Worm (Caenorhabditis elegans) whole organism, L2 larva: ENCODE data around the gene folt-3.

ENCODE experiments used
- C34F6.9 ChIP-seq: fragments of 150-350 bp; optimal IDR thresholded peaks from 2 replicates; lab custom pipeline; 2014; ENCODE audit warnings: missing biosample characterization, missing genetic modification characterization
- R02D3.7 ChIP-seq: fragments of 150-350 bp; optimal IDR thresholded peaks from 2 replicates; lab custom pipeline; 2014; ENCODE audit warnings: missing biosample characterization, missing genetic modification characterization
- Y55F3AM.14 ChIP-seq: fragments of 200-800 bp; sonication (Bioruptor generic); optimal IDR thresholded peaks from 2 replicates; lab custom pipeline; 2018; ENCODE audit warnings: mild to moderate bottlenecking, missing genetic modification characterization, missing compliant biosample characterization
- ZK546.5 ChIP-seq: sonication (generic microtip); optimal IDR thresholded peaks from 2 replicates; lab custom pipeline; 2017; ENCODE audit warnings: missing biosample characterization, missing genetic modification characterization
- alr-1 ChIP-seq: fragments of 150-350 bp; optimal IDR thresholded peaks from 2 replicates; lab custom pipeline; 2014; ENCODE audit warnings: missing biosample characterization, missing genetic modification characterization
- aly-2 ChIP-seq: fragments of 150-350 bp; optimal IDR thresholded peaks from 2 replicates; lab custom pipeline; 2014; ENCODE audit warnings: missing biosample characterization, missing genetic modification characterization
- ama-1 ChIP-seq: fragments of 150-350 bp; optimal IDR thresholded peaks from 2 replicates; lab custom pipeline; 2018; ENCODE audit warnings: inconsistent platforms
- ceh-82 ChIP-seq: fragments of 150-350 bp; optimal IDR thresholded peaks from 2 replicates; lab custom pipeline; 2014; ENCODE audit warnings: missing biosample characterization, missing genetic modification characterization
- dmd-4 ChIP-seq: sonication (generic microtip); optimal IDR thresholded peaks from 2 replicates; lab custom pipeline; 2017; ENCODE audit warnings: missing biosample characterization, missing genetic modification characterization
- egl-27 ChIP-seq: sonication (generic microtip); optimal IDR thresholded peaks from 3 replicates; lab custom pipeline; 2017; ENCODE audit warnings: missing biosample characterization, missing genetic modification reagents, missing genetic modification characterization
- elt-1 ChIP-seq: fragments of 150-350 bp; optimal IDR thresholded peaks from 2 replicates; lab custom pipeline; 2014; ENCODE audit warnings: missing biosample characterization, missing genetic modification characterization
- elt-3 ChIP-seq: sonication (generic microtip); optimal IDR thresholded peaks from 2 replicates; lab custom pipeline; 2017; ENCODE audit warnings: missing biosample characterization, missing genetic modification characterization
- fos-1 ChIP-seq: fragments of 150-350 bp; optimal IDR thresholded peaks from 2 replicates; lab custom pipeline; 2014; ENCODE audit warnings: missing biosample characterization, missing genetic modification characterization
- lin-13 ChIP-seq: fragments of 150-350 bp; optimal IDR thresholded peaks from 2 replicates; lab custom pipeline; 2014; ENCODE audit warnings: missing biosample characterization, missing genetic modification reagents, missing genetic modification characterization
- lin-39 ChIP-seq: fragments of 150-350 bp; optimal IDR thresholded peaks from 2 replicates; lab custom pipeline; 2014; ENCODE audit warnings: missing biosample characterization, missing genetic modification reagents, missing genetic modification characterization
- lsy-2 ChIP-seq, 2 experiments: fragments of 150-350 bp in 1 of 2; sonication (generic microtip) in 1 of 2; optimal IDR thresholded peaks; 2 replicates each; lab custom pipeline; 2014 to 2017; ENCODE audit warnings: missing biosample characterization in 2 of 2, missing genetic modification characterization in 2 of 2
- mdl-1 ChIP-seq, 2 experiments: fragments of 150-350 bp in 1 of 2; sonication (generic microtip) in 1 of 2; optimal IDR thresholded peaks; 2 replicates each; lab custom pipeline; 2017; ENCODE audit warnings: missing biosample characterization in 2 of 2, missing genetic modification characterization in 2 of 2
- nhr-10 ChIP-seq: sonication (generic microtip); optimal IDR thresholded peaks from 2 replicates; lab custom pipeline; 2017; ENCODE audit warnings: missing biosample characterization, missing genetic modification characterization
- nhr-11 ChIP-seq: fragments of 150-350 bp; optimal IDR thresholded peaks from 2 replicates; lab custom pipeline; 2014; ENCODE audit warnings: missing biosample characterization, missing genetic modification characterization
- nhr-12 ChIP-seq: fragments of 150-350 bp; optimal IDR thresholded peaks from 2 replicates; lab custom pipeline; 2014; ENCODE audit warnings: missing biosample characterization, missing genetic modification characterization
- nhr-129 ChIP-seq: fragments of 150-350 bp; optimal IDR thresholded peaks from 2 replicates; lab custom pipeline; 2014; ENCODE audit warnings: missing biosample characterization, missing genetic modification characterization
- nhr-21 ChIP-seq: fragments of 150-350 bp; optimal IDR thresholded peaks from 2 replicates; lab custom pipeline; 2014; ENCODE audit warnings: missing biosample characterization, missing genetic modification characterization
- nhr-23 ChIP-seq: fragments of 150-350 bp; optimal IDR thresholded peaks from 2 replicates; lab custom pipeline; 2014; ENCODE audit warnings: missing biosample characterization, missing genetic modification reagents, missing genetic modification characterization
- nhr-237 ChIP-seq: fragments of 150-350 bp; optimal IDR thresholded peaks from 2 replicates; lab custom pipeline; 2014; ENCODE audit warnings: missing biosample characterization, missing genetic modification characterization
- nhr-25 ChIP-seq: fragments of 150-350 bp; sonication (generic microtip); optimal IDR thresholded peaks from 3 replicates; lab custom pipeline; 2014; ENCODE audit warnings: missing biosample characterization, missing genetic modification characterization
- nhr-77 ChIP-seq: fragments of 150-350 bp; optimal IDR thresholded peaks from 2 replicates; lab custom pipeline; 2014; ENCODE audit warnings: missing biosample characterization, missing genetic modification characterization
- peb-1 ChIP-seq: fragments of 150-350 bp; optimal IDR thresholded peaks from 2 replicates; lab custom pipeline; 2014; ENCODE audit warnings: missing biosample characterization, missing genetic modification characterization
- sem-4 ChIP-seq: fragments of 150-350 bp; optimal IDR thresholded peaks from 2 replicates; lab custom pipeline; 2014; ENCODE audit warnings: missing biosample characterization, missing genetic modification reagents, missing genetic modification characterization
- sma-3 ChIP-seq: sonication (generic microtip); optimal IDR thresholded peaks from 2 replicates; lab custom pipeline; 2016; ENCODE audit warnings: missing genetic modification reagents, missing genetic modification characterization, missing compliant biosample characterization
- sma-9 ChIP-seq, 2 experiments: fragments of 150-350 bp in 1 of 2; sonication (generic microtip) in 1 of 2; optimal IDR thresholded peaks; 2 replicates each; lab custom pipeline; 2014 to 2016; ENCODE audit warnings: missing genetic modification characterization in 2 of 2, mild to moderate bottlenecking in 1 of 2, missing biosample characterization in 1 of 2, missing compliant biosample characterization in 1 of 2, missing genetic modification reagents in 1 of 2, moderate library complexity in 1 of 2
- snpc-4 ChIP-seq: fragments of 150-350 bp; optimal IDR thresholded peaks from 2 replicates; lab custom pipeline; 2014; ENCODE audit warnings: missing biosample characterization, missing genetic modification characterization
- unc-39 ChIP-seq: fragments of 150-350 bp; optimal IDR thresholded peaks from 2 replicates; lab custom pipeline; 2014; ENCODE audit warnings: missing biosample characterization, missing genetic modification characterization
- unc-55 ChIP-seq: fragments of 150-350 bp; sonication (generic microtip); optimal IDR thresholded peaks from 3 replicates; lab custom pipeline; 2014; ENCODE audit warnings: missing biosample characterization, missing genetic modification reagents, missing genetic modification characterization
- zag-1 ChIP-seq: fragments of 150-350 bp; optimal IDR thresholded peaks from 2 replicates; lab custom pipeline; 2014; ENCODE audit warnings: missing biosample characterization, missing genetic modification characterization
- ztf-1 ChIP-seq: fragments of 200-800 bp; sonication (Bioruptor generic); conservative IDR thresholded peaks from 2 replicates; pipeline ENCODE4 v1.3.6; 2022; ENCODE audit warnings: missing genetic modification characterization, missing compliant biosample characterization
- ztf-11 ChIP-seq: sonication (generic microtip); optimal IDR thresholded peaks from 2 replicates; lab custom pipeline; 2017; ENCODE audit warnings: missing biosample characterization, missing genetic modification characterization

folt-3 gene

ce11 chrV:7622011-7622465, 12.5 kb upstream of the folt-3 start, which contains the start of gene C50E3.12:
Gene C50E3.12 (minus strand): TSS chrV:7622061.
- no peak for TF ChIP-seq nhr-129 (tag; lab: Kevin White, UChicago)
- no peak for TF ChIP-seq elt-1 (tag; lab: Kevin White, UChicago)
- no peak for TF ChIP-seq ama-1 (lab: Kevin White, UChicago)
- no peak for TF ChIP-seq nhr-25 (tag; lab: Kevin White, UChicago)
- no peak for TF ChIP-seq unc-55 (GFP tag; lab: Kevin White, UChicago)
- no peak for TF ChIP-seq Y55F3AM.14
- TF ChIP-seq nhr-10 (tag; lab: Kevin White, UChicago): no peak
- TF ChIP-seq aly-2 (tag; lab: Kevin White, UChicago): no peak
- TF ChIP-seq sma-3 (GFP tag; lab: Kevin White, UChicago): no peak
- no peak for TF ChIP-seq peb-1 (tag; lab: Kevin White, UChicago)
- no peak for TF ChIP-seq lin-39 (tag; lab: Kevin White, UChicago)
- TF ChIP-seq zag-1 (tag; lab: Kevin White, UChicago): no peak
- no peak for TF ChIP-seq lsy-2 (tag; optimal IDR thresholded peaks at IDR 0.05; lab: Kevin White, UChicago)
- no peak for TF ChIP-seq dmd-4 (tag; lab: Kevin White, UChicago)

ce11 chrV:7618114-7618513, 8.6 kb upstream of the folt-3 start, which contains the start of gene C50E3.15:
Gene C50E3.15 (plus strand): TSS chrV:7618414.
- TF ChIP-seq egl-27 (tag; lab: Kevin White, UChicago) (no peak), nhr-23 (tag; lab: Kevin White, UChicago) (no peak), dmd-4 (tag; lab: Kevin White, UChicago) (no peak), Y55F3AM.14 (no peak), alr-1 (tag; lab: Kevin White, UChicago) (no peak), nhr-21 (no peak), nhr-11 (tag; lab: Kevin White, UChicago) (no peak), aly-2 (tag; lab: Kevin White, UChicago) (no peak), elt-3 (no peak), nhr-10 (tag; lab: Kevin White, UChicago) (no peak), ama-1 (lab: Kevin White, UChicago) (no peak), peb-1 (tag; lab: Kevin White, UChicago) (no peak), ceh-82 (no peak), zag-1 (tag; lab: Kevin White, UChicago) (no peak), ZK546.5 (tag; lab: Kevin White, UChicago) (no peak), unc-39 (tag; lab: Kevin White, UChicago) (no peak), lsy-2 (tag; optimal IDR thresholded peaks at IDR 0.05; lab: Kevin White, UChicago) (no peak), C34F6.9 (tag; lab: Kevin White, UChicago) (no peak), ztf-1 (GFP tag; lab: Robert Waterston, UW) (no peak)

- TF ChIP-seq lin-13: no peak
- TF ChIP-seq C34F6.9 (tag; lab: Kevin White, UChicago): no peak
Measured at ce11 chrV:7612044-7612443, 2.5 kb upstream of the folt-3 start, which contains the start of gene clec-215. Gene clec-215 (plus strand): TSS chrV:7612344.

ce11 chrV:7604858-7605257, 4.7 kb downstream of the folt-3 start, which contains the start of gene clec-213:
Gene clec-213 (plus strand): TSS chrV:7605158.
- TF ChIP-seq sma-9 (GFP tag; optimal IDR thresholded peaks at IDR 0.05; lab: Kevin White, UChicago) (no peak), sma-9 (tag; optimal IDR thresholded peaks at IDR 0.05; lab: Kevin White, UChicago) (no peak), ztf-1 (GFP tag; lab: Robert Waterston, UW) (no peak), nhr-77 (tag; lab: Kevin White, UChicago) (no peak), R02D3.7 (tag; lab: Kevin White, UChicago) (no peak), alr-1 (tag; lab: Kevin White, UChicago) (no peak), sem-4 (no peak), nhr-237 (tag; lab: Kevin White, UChicago) (no peak), peb-1 (tag; lab: Kevin White, UChicago) (no peak), Y55F3AM.14 (no peak)

ce11 chrV:7603404-7603803, 6.1 kb downstream of the folt-3 start, which contains the start of gene C50E3.11:
Gene C50E3.11 (minus strand): TSS chrV:7603486.
- TF ChIP-seq mdl-1 (tag; optimal IDR thresholded peaks at IDR 0.05; lab: Kevin White, UChicago) (no peak), ztf-11 (tag; lab: Kevin White, UChicago) (no peak), fos-1 (tag; lab: Kevin White, UChicago) (no peak), lin-39 (tag; lab: Kevin White, UChicago) (no peak), nhr-21 (no peak), lin-13 (no peak), nhr-11 (tag; lab: Kevin White, UChicago) (no peak), unc-55 (GFP tag; lab: Kevin White, UChicago) (no peak), sma-9 (GFP tag; optimal IDR thresholded peaks at IDR 0.05; lab: Kevin White, UChicago) (no peak), sma-9 (tag; optimal IDR thresholded peaks at IDR 0.05; lab: Kevin White, UChicago) (no peak), ceh-82 (no peak), nhr-237 (tag; lab: Kevin White, UChicago) (no peak), nhr-12 (tag; lab: Kevin White, UChicago) (no peak), peb-1 (tag; lab: Kevin White, UChicago) (no peak), elt-1 (tag; lab: Kevin White, UChicago) (no peak), snpc-4 (tag; lab: Kevin White, UChicago) (no peak)
